Worm (Caenorhabditis elegans) whole organism, midembryonic: ENCODE data around the gene sdha-1.

Source experiments
- T22C8.4 ChIP-seq: fragments of 200-800 bp; sonication (Bioruptor generic); IDR thresholded peaks from 2 replicates; pipeline ENCODE4 v1.3.6; 2022; ENCODE audit warnings: missing genetic modification characterization, missing compliant biosample characterization
- cog-1 ChIP-seq: sonication (generic microtip); optimal IDR thresholded peaks from 2 replicates; lab custom pipeline; 2016; ENCODE audit warnings: missing genetic modification characterization, missing compliant biosample characterization
- flt-1 ChIP-seq: fragments of 200-800 bp; sonication (Bioruptor generic); IDR thresholded peaks from 2 replicates; pipeline ENCODE4 v1.3.6; 2022; ENCODE audit warnings: missing genetic modification characterization, missing compliant biosample characterization
- klf-2 ChIP-seq: fragments of 200-800 bp; sonication (Bioruptor generic); conservative IDR thresholded peaks from 2 replicates; pipeline ENCODE4 v1.3.6; 2022; ENCODE audit warnings: missing genetic modification reagents, missing genetic modification characterization, missing compliant biosample characterization
- med-1 ChIP-seq: sonication (generic microtip); optimal IDR thresholded peaks from 2 replicates; lab custom pipeline; 2017; ENCODE audit warnings: missing genetic modification characterization, mild to moderate bottlenecking, missing compliant biosample characterization, antibody characterized with exemption, missing genetic modification reagents; ENCODE audit not compliant: insufficient read depth
- ref-1 ChIP-seq: fragments of 200-800 bp; sonication (Bioruptor generic); conservative IDR thresholded peaks from 2 replicates; pipeline ENCODE4 v1.3.6; 2022; ENCODE audit warnings: missing genetic modification reagents, missing genetic modification characterization, missing compliant biosample characterization
- tab-1 ChIP-seq: fragments of 200-800 bp; sonication (Bioruptor generic); IDR thresholded peaks from 2 replicates; pipeline ENCODE4 v1.3.6; 2022; ENCODE audit warnings: missing genetic modification characterization, missing compliant biosample characterization
- ztf-23 ChIP-seq: fragments of 200-800 bp; sonication (Bioruptor generic); IDR thresholded peaks from 2 replicates; pipeline ENCODE4 v1.3.6; 2022; ENCODE audit warnings: missing genetic modification reagents, missing genetic modification characterization, missing compliant biosample characterization
- ztf-29 ChIP-seq: fragments of 200-800 bp; sonication (Bioruptor generic); IDR thresholded peaks from 2 replicates; pipeline ENCODE4 v1.3.6; 2022; ENCODE audit warnings: missing genetic modification reagents, missing genetic modification characterization, missing compliant biosample characterization

sdha-1 gene

DNA sequence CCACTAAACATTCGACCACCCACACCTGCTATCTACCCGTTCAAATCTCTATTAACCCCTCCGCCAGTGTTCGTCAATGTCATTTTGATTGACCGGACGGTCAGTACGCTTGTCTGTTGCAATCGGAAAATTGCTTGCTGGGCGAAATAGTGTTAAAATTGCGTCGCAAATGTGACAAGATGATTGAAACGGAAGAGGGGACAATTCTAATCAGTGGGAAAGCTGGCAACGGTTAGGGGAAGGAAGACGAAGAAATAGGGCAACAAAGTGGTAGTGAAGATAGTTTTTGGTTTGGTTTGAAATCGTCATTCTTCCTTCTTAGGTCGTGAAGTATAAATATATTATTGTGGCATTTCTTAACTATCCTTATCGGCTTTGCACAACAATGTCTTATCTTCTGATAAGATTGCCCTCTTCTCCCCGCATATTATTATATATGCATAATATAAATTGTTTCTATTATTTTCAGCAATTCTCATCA is 22.6 kb upstream of the sdha-1 start:
- TF ChIP-seq tab-1 (GFP tag; lab: Robert Waterston, UW) (no peak), T22C8.4 (no peak), cog-1 (tag; lab: Kevin White, UChicago) (no peak), ztf-23 (GFP tag; lab: Robert Waterston, UW) (no peak), ztf-29 (no peak), klf-2 (GFP tag; lab: Robert Waterston, UW) (no peak)

DNA sequence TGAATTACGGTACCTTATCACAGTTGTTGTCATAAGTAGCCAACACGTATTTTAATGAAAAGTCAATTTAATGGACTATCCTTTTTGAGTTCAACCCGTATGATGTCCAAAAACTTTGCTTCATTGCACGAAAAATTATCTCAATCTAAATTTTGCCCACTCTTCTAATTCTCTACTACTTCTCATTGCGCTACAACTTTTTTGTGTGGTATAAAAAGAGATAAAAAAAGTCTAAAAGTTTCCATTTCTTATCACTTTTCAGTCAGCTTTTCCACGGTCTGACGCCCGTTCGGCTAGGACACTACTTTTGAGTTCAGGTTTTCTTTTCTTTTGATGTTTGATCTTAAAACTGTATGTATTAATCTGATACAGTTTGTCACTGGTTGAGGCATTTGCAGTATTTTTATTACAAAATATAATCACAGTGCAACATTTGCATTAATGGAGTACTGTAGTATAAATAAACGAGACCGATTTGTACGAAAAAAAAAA is 22.0 kb upstream of the sdha-1 start:
- TF ChIP-seq ref-1 (GFP tag; lab: Robert Waterston, UW): no peak
- TF ChIP-seq klf-2 (GFP tag; lab: Robert Waterston, UW): no peak
- TF ChIP-seq ztf-29: no peak
- no peak for TF ChIP-seq flt-1 (GFP tag; lab: Robert Waterston, UW)
- TF ChIP-seq cog-1 (tag; lab: Kevin White, UChicago): no peak
- no peak for TF ChIP-seq ztf-23 (GFP tag; lab: Robert Waterston, UW)

DNA sequence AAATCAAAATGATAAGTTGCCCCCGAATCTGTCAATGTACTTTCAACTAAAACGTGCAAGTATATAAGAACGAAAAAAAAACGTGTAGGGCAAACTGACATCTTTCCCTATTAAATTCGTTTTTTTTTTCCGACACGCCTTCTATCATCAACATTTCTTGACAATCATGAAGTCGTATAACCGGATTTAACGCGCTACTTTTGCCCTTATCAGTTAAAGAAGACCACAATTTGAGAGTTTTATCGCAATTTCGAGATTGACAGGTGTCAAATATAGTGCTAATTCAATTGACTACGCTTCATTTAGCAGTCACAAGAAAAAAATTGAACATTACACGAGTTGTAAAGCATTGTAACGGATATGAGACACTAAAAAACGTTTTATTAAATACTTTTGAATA is 21.3 kb upstream of the sdha-1 start:
- TF ChIP-seq cog-1 (tag; lab: Kevin White, UChicago) (no peak), klf-2 (GFP tag; lab: Robert Waterston, UW) (no peak), flt-1 (GFP tag; lab: Robert Waterston, UW) (no peak), tab-1 (GFP tag; lab: Robert Waterston, UW) (no peak), ztf-29 (no peak), ref-1 (GFP tag; lab: Robert Waterston, UW) (no peak), T22C8.4 (no peak), ztf-23 (GFP tag; lab: Robert Waterston, UW) (no peak), med-1 (GFP tag; lab: Kevin White, UChicago) (no peak)

DNA sequence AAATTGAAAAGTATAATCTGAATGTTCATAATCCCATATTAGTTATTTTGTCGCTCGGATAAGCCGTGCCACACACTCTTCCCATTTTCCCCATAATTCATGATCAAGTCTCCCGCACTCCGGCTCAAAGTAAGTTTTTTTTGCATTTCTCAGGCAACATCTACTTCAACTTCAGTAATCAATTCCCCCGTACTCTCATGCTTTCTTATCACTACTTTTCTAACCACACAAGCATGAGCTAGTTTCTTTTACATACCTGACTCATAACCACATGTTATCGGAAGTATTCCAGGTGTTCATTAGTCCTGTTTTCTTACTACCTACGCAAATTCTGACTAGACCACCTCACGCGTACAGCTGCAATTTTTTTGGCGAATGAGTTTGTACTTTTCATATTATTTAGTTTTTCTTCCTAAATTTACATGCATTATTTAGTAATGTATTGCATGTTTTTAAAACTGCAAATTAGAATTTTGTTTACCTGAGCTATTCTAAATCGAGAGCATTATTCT is 20.8 kb upstream of the sdha-1 start:
- TF ChIP-seq ztf-29 (no peak), med-1 (GFP tag; lab: Kevin White, UChicago) (no peak), flt-1 (GFP tag; lab: Robert Waterston, UW) (no peak), klf-2 (GFP tag; lab: Robert Waterston, UW) (no peak), T22C8.4 (no peak), ztf-23 (GFP tag; lab: Robert Waterston, UW) (no peak), tab-1 (GFP tag; lab: Robert Waterston, UW) (no peak), ref-1 (GFP tag; lab: Robert Waterston, UW) (no peak), cog-1 (tag; lab: Kevin White, UChicago) (no peak)

DNA sequence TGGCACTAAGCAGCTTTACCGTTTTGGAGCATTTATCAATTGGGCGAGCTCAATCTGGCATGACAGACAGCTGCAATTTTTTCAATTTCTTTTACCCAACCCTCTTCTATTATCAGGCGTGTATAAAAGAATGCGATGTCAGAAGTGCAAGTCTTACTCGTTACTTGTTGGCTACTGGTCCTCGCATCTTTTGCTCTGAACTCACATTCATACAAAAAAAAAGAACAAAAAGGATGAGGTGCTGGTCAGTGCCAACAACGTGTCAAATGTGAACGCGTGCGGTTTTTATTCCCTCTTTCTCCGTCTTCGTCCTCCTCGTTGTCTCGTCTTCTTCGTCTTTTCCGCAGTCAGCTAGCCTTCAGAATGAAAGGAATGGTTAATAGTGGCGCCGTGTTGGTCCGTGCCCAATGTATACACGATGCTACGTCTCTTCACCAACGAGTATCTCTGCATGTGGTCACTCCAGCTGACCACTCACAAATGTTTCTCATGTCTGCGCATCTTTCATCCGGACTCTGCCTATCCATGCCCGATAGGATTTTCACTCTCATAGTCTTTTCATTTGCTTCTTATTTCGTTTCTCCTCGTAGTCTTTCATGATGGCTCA is 20.1 kb upstream of the sdha-1 start:
- TF ChIP-seq cog-1 (tag; lab: Kevin White, UChicago) (no peak), tab-1 (GFP tag; lab: Robert Waterston, UW) (no peak), ztf-23 (GFP tag; lab: Robert Waterston, UW) (0 out of 2 replicates have a peak, but pooled peaks have one; percentile 31), med-1 (GFP tag; lab: Kevin White, UChicago) (no peak), klf-2 (GFP tag; lab: Robert Waterston, UW) (no peak)

DNA sequence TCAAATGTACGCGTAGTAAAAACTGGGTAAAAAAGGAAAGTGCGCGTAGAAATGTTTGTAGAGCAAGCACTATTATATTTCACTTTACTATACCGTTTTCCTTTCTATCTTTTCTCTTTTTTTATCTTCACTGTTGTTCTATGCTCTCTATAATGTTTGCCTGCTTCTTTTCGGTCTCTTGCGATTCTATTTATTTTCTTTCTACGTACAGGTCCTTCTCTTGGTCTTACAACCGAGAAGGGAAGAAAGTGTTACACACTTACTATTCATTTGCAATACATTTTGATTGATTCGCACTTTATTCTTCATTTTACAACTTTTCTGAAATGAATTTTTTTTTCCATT is 18.6 kb upstream of the sdha-1 start:
- TF ChIP-seq med-1 (GFP tag; lab: Kevin White, UChicago) (no peak), ztf-23 (GFP tag; lab: Robert Waterston, UW) (no peak), flt-1 (GFP tag; lab: Robert Waterston, UW) (no peak), ztf-29 (no peak), klf-2 (GFP tag; lab: Robert Waterston, UW) (no peak), tab-1 (GFP tag; lab: Robert Waterston, UW) (no peak)

DNA sequence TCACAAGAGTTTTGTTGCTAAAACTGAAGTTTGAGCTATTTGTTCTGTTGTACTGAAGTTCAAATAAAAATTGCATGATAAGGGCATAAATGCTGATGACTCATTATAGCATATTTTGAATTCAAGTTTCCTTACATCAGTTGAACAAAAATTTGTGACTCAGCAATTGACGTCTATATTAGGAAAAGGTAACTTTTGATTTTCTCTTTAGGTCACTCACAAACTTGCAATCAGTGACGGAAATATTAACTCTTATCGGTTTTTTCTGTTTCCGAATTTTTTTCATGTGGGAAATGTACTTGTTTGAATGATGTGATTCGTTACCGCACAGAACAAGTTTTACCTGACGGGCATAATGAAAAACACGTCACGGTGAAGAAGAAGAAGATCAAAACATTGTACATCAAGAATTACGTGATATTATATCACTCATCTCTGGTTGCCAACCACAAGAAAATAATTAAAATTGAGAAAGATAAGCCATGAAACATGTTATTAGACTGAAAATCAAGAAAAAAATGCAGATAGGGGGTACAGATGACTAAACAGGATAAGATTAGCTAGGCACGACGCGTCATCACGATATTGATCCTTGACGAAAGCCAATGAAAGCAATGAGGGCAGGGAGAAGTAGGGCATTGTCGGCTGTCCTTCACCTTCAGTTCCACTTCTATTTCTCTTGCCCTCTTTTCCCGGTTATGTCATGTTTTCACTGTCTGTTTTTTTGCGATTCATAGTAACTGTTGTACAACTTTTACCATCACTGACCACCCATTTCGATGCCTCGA is 18.0 kb upstream of the sdha-1 start:
- TF ChIP-seq T22C8.4 (no peak), klf-2 (GFP tag; lab: Robert Waterston, UW) (no peak), ztf-29 (no peak), cog-1 (tag; lab: Kevin White, UChicago) (no peak), ref-1 (GFP tag; lab: Robert Waterston, UW) (no peak), tab-1 (GFP tag; lab: Robert Waterston, UW) (no peak), flt-1 (GFP tag; lab: Robert Waterston, UW) (no peak), ztf-23 (GFP tag; lab: Robert Waterston, UW) (no peak), med-1 (GFP tag; lab: Kevin White, UChicago) (no peak)

DNA sequence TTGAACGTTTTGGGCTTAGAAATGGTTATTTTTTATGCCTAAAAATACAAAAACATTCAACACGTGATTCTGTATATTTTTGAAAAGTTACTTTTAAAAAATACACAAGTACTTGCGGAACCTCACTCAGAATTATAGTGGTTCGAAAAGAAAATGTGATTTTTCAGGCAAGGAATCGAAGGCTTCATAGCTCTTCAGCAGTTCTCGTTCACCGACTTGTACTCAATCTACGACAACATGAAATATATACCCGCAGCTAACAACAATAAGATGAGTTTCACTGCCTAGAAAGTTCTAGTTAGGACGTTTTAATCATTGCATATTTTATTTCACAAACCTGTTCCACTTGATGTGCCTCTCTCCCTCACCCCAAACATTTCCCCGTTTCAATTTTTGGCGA is 16.8 kb upstream of the sdha-1 start:
- TF ChIP-seq cog-1 (tag; lab: Kevin White, UChicago) (no peak), klf-2 (GFP tag; lab: Robert Waterston, UW) (no peak), ztf-23 (GFP tag; lab: Robert Waterston, UW) (no peak), tab-1 (GFP tag; lab: Robert Waterston, UW) (no peak), ztf-29 (no peak), med-1 (GFP tag; lab: Kevin White, UChicago) (no peak), flt-1 (GFP tag; lab: Robert Waterston, UW) (no peak), T22C8.4 (no peak), ref-1 (GFP tag; lab: Robert Waterston, UW) (no peak)

DNA sequence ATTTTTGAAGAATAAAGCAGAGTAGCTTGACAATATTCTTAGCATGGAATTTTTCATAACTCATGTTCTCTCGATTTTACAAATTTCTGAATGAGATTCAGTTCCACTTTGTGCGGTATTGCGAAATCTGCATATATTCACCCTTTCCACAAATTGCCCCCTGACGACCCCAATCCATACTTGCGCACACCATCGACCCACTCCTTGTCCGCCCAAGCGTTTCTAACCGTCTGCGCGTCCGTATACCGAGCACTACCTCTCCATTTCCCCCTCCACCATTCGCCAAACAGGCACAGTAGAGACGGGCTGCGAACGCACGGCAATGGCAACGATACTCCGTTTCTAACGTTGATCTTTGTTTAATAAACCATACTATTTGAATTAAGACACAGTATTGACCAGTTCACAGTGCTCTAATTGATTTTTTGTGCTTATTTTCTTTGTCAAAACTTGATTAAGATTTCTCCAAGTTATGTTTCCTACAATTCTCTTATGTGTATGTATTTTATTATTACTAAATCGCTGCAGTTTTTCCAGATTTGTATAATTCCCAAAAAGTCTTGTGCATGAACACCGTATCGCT is 10.9 kb upstream of the sdha-1 start, which contains the start of gene utx-1:
Gene utx-1 (plus strand): TSS at position 533 of the 583 bp plus-strand sequence.
- TF ChIP-seq flt-1 (GFP tag; lab: Robert Waterston, UW) (no peak), klf-2 (GFP tag; lab: Robert Waterston, UW) (no peak), ztf-29 (no peak), ztf-23 (GFP tag; lab: Robert Waterston, UW) (no peak), med-1 (GFP tag; lab: Kevin White, UChicago) (no peak), tab-1 (GFP tag; lab: Robert Waterston, UW) (peak; percentile 8; the same call in 1 of the 2 replicates), ref-1 (GFP tag; lab: Robert Waterston, UW) (no peak), cog-1 (tag; lab: Kevin White, UChicago) (peak; percentile 3), T22C8.4 (peak; percentile 54; the same call in 1 of the 2 replicates)
